Fruit fly (Drosophila melanogaster) whole organism, embryonic: ENCODE results near the gene CG44405.

ENCODE experiments used
- Abd-B ChIP-seq: fragments of 200-800 bp; sonication (Bioruptor generic); optimal IDR thresholded peaks from 2 replicates; lab custom pipeline; 2018; ENCODE audit warnings: missing biosample characterization, mild to moderate bottlenecking, missing genetic modification characterization, moderate library complexity
- Asciz ChIP-seq: fragments of 200-800 bp; sonication (Bioruptor generic); optimal IDR thresholded peaks from 2 replicates; lab custom pipeline; 2017; ENCODE audit warnings: missing biosample characterization, mild to moderate bottlenecking, missing genetic modification characterization, missing genetic modification reagents
- CG10654 ChIP-seq: fragments of 200-800 bp; sonication (Bioruptor generic); optimal IDR thresholded peaks from 2 replicates; lab custom pipeline; 2016; ENCODE audit warnings: missing biosample characterization, missing genetic modification characterization
- CG11247 ChIP-seq: fragments of 200-800 bp; sonication (Bioruptor generic); IDR thresholded peaks from 2 replicates; pipeline ENCODE4 v1.3.6; 2022; ENCODE audit warnings: missing biosample characterization, missing genetic modification characterization
- CG1529 ChIP-seq: fragments of 200-800 bp; sonication (Bioruptor generic); optimal IDR thresholded peaks from 3 replicates; lab custom pipeline; 2018; ENCODE audit warnings: missing biosample characterization, missing genetic modification characterization
- CG15479 ChIP-seq: fragments of 200-800 bp; sonication (Bioruptor generic); optimal IDR thresholded peaks from 3 replicates; lab custom pipeline; 2019; ENCODE audit warnings: missing biosample characterization, mild to moderate bottlenecking, missing genetic modification characterization, moderate library complexity
- CG17186 ChIP-seq: fragments of 200-800 bp; sonication (Bioruptor generic); optimal IDR thresholded peaks from 3 replicates; lab custom pipeline; 2017; ENCODE audit warnings: missing biosample characterization, missing genetic modification reagents, missing genetic modification characterization
- CG18599 ChIP-seq: fragments of 200-800 bp; sonication (Bioruptor generic); optimal IDR thresholded peaks from 3 replicates; lab custom pipeline; 2017; ENCODE audit warnings: missing biosample characterization, missing genetic modification characterization, mild to moderate bottlenecking, moderate library complexity, missing genetic modification reagents
- CG2116 ChIP-seq: fragments of 200-800 bp; sonication (Bioruptor generic); optimal IDR thresholded peaks from 3 replicates; lab custom pipeline; 2018; ENCODE audit warnings: missing biosample characterization, mild to moderate bottlenecking, missing genetic modification characterization
- CG3065 ChIP-seq: fragments of 200-800 bp; sonication (Bioruptor generic); optimal IDR thresholded peaks from 2 replicates; lab custom pipeline; 2016; ENCODE audit warnings: missing biosample characterization, missing genetic modification characterization
- CG33557 ChIP-seq: fragments of 200-800 bp; sonication (Bioruptor generic); optimal IDR thresholded peaks from 2 replicates; lab custom pipeline; 2019; ENCODE audit warnings: missing biosample characterization, mild to moderate bottlenecking, missing genetic modification characterization, moderate library complexity
- CG34422 ChIP-seq: fragments of 200-800 bp; sonication (Bioruptor generic); IDR thresholded peaks from 3 replicates; pipeline ENCODE4 v1.3.6; 2022; ENCODE audit warnings: missing biosample characterization, missing genetic modification characterization
- CG3838 ChIP-seq: fragments of 200-800 bp; sonication (Bioruptor generic); optimal IDR thresholded peaks from 3 replicates; lab custom pipeline; 2016; ENCODE audit warnings: missing biosample characterization, missing genetic modification characterization
- CG4730 ChIP-seq: fragments of 200-800 bp; sonication (Bioruptor generic); IDR thresholded peaks from 2 replicates; pipeline ENCODE4 v1.3.6; 2022; ENCODE audit warnings: missing biosample characterization, missing genetic modification characterization
- CG6791 ChIP-seq: fragments of 200-800 bp; sonication (Bioruptor generic); IDR thresholded peaks from 3 replicates; pipeline ENCODE4 v1.3.6; 2022; ENCODE audit warnings: missing biosample characterization, missing genetic modification characterization; ENCODE audit not compliant: partially characterized antibody
- CG7271 ChIP-seq: fragments of 200-800 bp; sonication (Bioruptor generic); optimal IDR thresholded peaks from 2 replicates; lab custom pipeline; 2018; ENCODE audit warnings: missing biosample characterization, mild to moderate bottlenecking, missing genetic modification characterization, moderate library complexity
- CG7745 ChIP-seq: fragments of 200-800 bp; sonication (Bioruptor generic); optimal IDR thresholded peaks from 2 replicates; lab custom pipeline; 2018; ENCODE audit warnings: missing biosample characterization, mild to moderate bottlenecking, missing genetic modification characterization, moderate library complexity
- CG9437 ChIP-seq: fragments of 200-800 bp; sonication (Bioruptor generic); optimal IDR thresholded peaks from 2 replicates; lab custom pipeline; 2018; ENCODE audit warnings: missing biosample characterization, mild to moderate bottlenecking, missing genetic modification characterization
- Deaf1 ChIP-seq: fragments of 200-800 bp; optimal IDR thresholded peaks from 3 replicates; lab custom pipeline; 2019; ENCODE audit warnings: missing biosample characterization, mild to moderate bottlenecking, missing genetic modification characterization, moderate library complexity
- Ets97D ChIP-seq: fragments of 200-800 bp; sonication (Bioruptor generic); optimal IDR thresholded peaks from 3 replicates; lab custom pipeline; 2016; ENCODE audit warnings: missing biosample characterization, missing genetic modification characterization
- Hey ChIP-seq: fragments of 200-800 bp; sonication (Bioruptor generic); optimal IDR thresholded peaks from 3 replicates; lab custom pipeline; 2018; ENCODE audit warnings: missing biosample characterization, mild to moderate bottlenecking, missing genetic modification characterization
- Lim3 ChIP-seq: fragments of 200-800 bp; sonication (Bioruptor generic); IDR thresholded peaks from 2 replicates; pipeline ENCODE4 v1.3.6; 2022; ENCODE audit warnings: missing biosample characterization, missing genetic modification characterization
- Mes4 ChIP-seq: fragments of 200-800 bp; sonication (Bioruptor generic); optimal IDR thresholded peaks from 2 replicates; lab custom pipeline; 2016; ENCODE audit warnings: missing biosample characterization, missing genetic modification characterization
- NFAT ChIP-seq: fragments of 200-800 bp; sonication (Bioruptor generic); IDR thresholded peaks from 2 replicates; pipeline ENCODE4 v1.3.6; 2022; ENCODE audit warnings: missing biosample characterization, missing genetic modification characterization
- Neu2 ChIP-seq: fragments of 200-800 bp; sonication (Bioruptor generic); optimal IDR thresholded peaks from 3 replicates; lab custom pipeline; 2016; ENCODE audit warnings: missing biosample characterization, missing genetic modification characterization, borderline replicate concordance
- Oaz ChIP-seq: fragments of 200-800 bp; sonication (Bioruptor generic); IDR thresholded peaks from 2 replicates; pipeline ENCODE4 v1.3.6; 2022; ENCODE audit warnings: missing biosample characterization, missing genetic modification characterization
- Side ChIP-seq: fragments of 200-800 bp; sonication (Bioruptor generic); optimal IDR thresholded peaks from 2 replicates; lab custom pipeline; 2016; ENCODE audit warnings: missing biosample characterization, missing genetic modification characterization
- Sry-δ ChIP-seq: fragments of 200-800 bp; sonication (Bioruptor generic); optimal IDR thresholded peaks from 2 replicates; lab custom pipeline; 2016; ENCODE audit warnings: missing biosample characterization, missing genetic modification characterization
- TFAM ChIP-seq: fragments of 200-800 bp; sonication (Bioruptor generic); optimal IDR thresholded peaks from 2 replicates; lab custom pipeline; 2017; ENCODE audit warnings: missing biosample characterization, missing genetic modification characterization, inconsistent platforms
- Usf ChIP-seq: fragments of 200-800 bp; sonication (Bioruptor generic); optimal IDR thresholded peaks from 2 replicates; lab custom pipeline; 2017; ENCODE audit warnings: missing genotype, missing biosample characterization, missing genetic modification characterization
- ab ChIP-seq: fragments of 200-800 bp; sonication (Bioruptor generic); optimal IDR thresholded peaks from 2 replicates; lab custom pipeline; 2016; ENCODE audit warnings: missing biosample characterization, missing genetic modification characterization
- bbx ChIP-seq: fragments of 200-800 bp; sonication (Bioruptor generic); IDR thresholded peaks from 2 replicates; pipeline ENCODE4 v1.3.6; 2022; ENCODE audit warnings: missing biosample characterization, missing genetic modification characterization; ENCODE audit not compliant: partially characterized antibody
- bowl ChIP-seq: fragments of 200-800 bp; sonication (Bioruptor generic); IDR thresholded peaks from 2 replicates; pipeline ENCODE4 v1.3.6; 2022; ENCODE audit warnings: missing biosample characterization, missing genetic modification characterization
- chm ChIP-seq: fragments of 200-800 bp; sonication (Bioruptor generic); IDR thresholded peaks from 2 replicates; pipeline ENCODE4 v1.3.6; 2022; ENCODE audit warnings: missing biosample characterization, missing genetic modification characterization
- ci ChIP-seq: fragments of 200-800 bp; sonication (Bioruptor generic); IDR thresholded peaks from 3 replicates; pipeline ENCODE4 v1.3.6; 2022; ENCODE audit warnings: missing biosample characterization, missing genetic modification characterization
- corto ChIP-seq: fragments of 200-800 bp; sonication (Bioruptor generic); optimal IDR thresholded peaks from 2 replicates; lab custom pipeline; 2016; ENCODE audit warnings: missing biosample characterization, mild to moderate bottlenecking, missing genetic modification characterization, moderate library complexity
- crc ChIP-seq: fragments of 200-800 bp; sonication (Bioruptor generic); optimal IDR thresholded peaks from 2 replicates; lab custom pipeline; 2016; ENCODE audit warnings: missing biosample characterization, missing genetic modification characterization
- esg ChIP-seq: fragments of 200-800 bp; sonication (Bioruptor generic); conservative IDR thresholded peaks from 2 replicates; pipeline ENCODE4 v1.3.6; 2022; ENCODE audit warnings: missing biosample characterization, missing genetic modification characterization
- gfzf ChIP-seq: fragments of 200-800 bp; sonication (Bioruptor generic); optimal IDR thresholded peaks from 2 replicates; lab custom pipeline; 2016; ENCODE audit warnings: missing biosample characterization, mild to moderate bottlenecking, missing genetic modification characterization, moderate library complexity
- gsb ChIP-seq: fragments of 200-800 bp; sonication (Bioruptor generic); IDR thresholded peaks from 2 replicates; pipeline ENCODE4 v1.3.6; 2022; ENCODE audit warnings: missing biosample characterization, missing genetic modification characterization
- h ChIP-seq: fragments of >200 bp; optimal IDR thresholded peaks from 2 replicates; lab custom pipeline; 2017
- ham ChIP-seq: fragments of 200-800 bp; sonication (Bioruptor generic); IDR thresholded peaks from 2 replicates; pipeline ENCODE4 v1.3.6; 2022; ENCODE audit warnings: missing biosample characterization, missing genetic modification characterization
- inv ChIP-seq: fragments of 200-800 bp; sonication (Bioruptor generic); IDR thresholded peaks from 2 replicates; pipeline ENCODE4 v1.3.6; 2022; ENCODE audit warnings: missing biosample characterization, missing genetic modification characterization; ENCODE audit not compliant: partially characterized antibody
- kah ChIP-seq: fragments of 200-800 bp; sonication (Bioruptor generic); optimal IDR thresholded peaks from 2 replicates; lab custom pipeline; 2018; ENCODE audit warnings: missing biosample characterization, mild to moderate bottlenecking, missing genetic modification characterization
- mam ChIP-seq: fragments of 200-800 bp; sonication (Bioruptor generic); optimal IDR thresholded peaks from 3 replicates; lab custom pipeline; 2016; ENCODE audit warnings: missing biosample characterization, missing genetic modification characterization
- nom ChIP-seq: fragments of 200-800 bp; sonication (Bioruptor generic); optimal IDR thresholded peaks from 2 replicates; lab custom pipeline; 2017; ENCODE audit warnings: missing biosample characterization, missing genetic modification characterization, mild to moderate bottlenecking, moderate library complexity, missing genetic modification reagents
- rib ChIP-seq: fragments of 200-800 bp; sonication (Bioruptor generic); IDR thresholded peaks from 2 replicates; pipeline ENCODE4 v1.3.6; 2022; ENCODE audit warnings: missing biosample characterization, missing genetic modification characterization
- sens ChIP-seq: fragments of 200-800 bp; sonication (Bioruptor generic); peaks from one replicate; lab custom pipeline; 2016; ENCODE audit warnings: missing biosample characterization, missing genetic modification characterization
- sna ChIP-seq: fragments of 200-800 bp; sonication (Bioruptor generic); IDR thresholded peaks from 2 replicates; pipeline ENCODE4 v1.3.6; 2022; ENCODE audit warnings: missing biosample characterization, missing genetic modification characterization; ENCODE audit not compliant: partially characterized antibody
- sr ChIP-seq: fragments of 200-800 bp; sonication (Bioruptor generic); IDR thresholded peaks from 3 replicates; pipeline ENCODE4 v1.3.6; 2022; ENCODE audit warnings: missing biosample characterization, missing genetic modification characterization
- unc-4 ChIP-seq: fragments of 200-800 bp; sonication (Bioruptor generic); IDR thresholded peaks from 2 replicates; pipeline ENCODE4 v1.3.6; 2022; ENCODE audit warnings: missing biosample characterization, missing genetic modification characterization; ENCODE audit not compliant: partially characterized antibody

CG44405 gene

DNA sequence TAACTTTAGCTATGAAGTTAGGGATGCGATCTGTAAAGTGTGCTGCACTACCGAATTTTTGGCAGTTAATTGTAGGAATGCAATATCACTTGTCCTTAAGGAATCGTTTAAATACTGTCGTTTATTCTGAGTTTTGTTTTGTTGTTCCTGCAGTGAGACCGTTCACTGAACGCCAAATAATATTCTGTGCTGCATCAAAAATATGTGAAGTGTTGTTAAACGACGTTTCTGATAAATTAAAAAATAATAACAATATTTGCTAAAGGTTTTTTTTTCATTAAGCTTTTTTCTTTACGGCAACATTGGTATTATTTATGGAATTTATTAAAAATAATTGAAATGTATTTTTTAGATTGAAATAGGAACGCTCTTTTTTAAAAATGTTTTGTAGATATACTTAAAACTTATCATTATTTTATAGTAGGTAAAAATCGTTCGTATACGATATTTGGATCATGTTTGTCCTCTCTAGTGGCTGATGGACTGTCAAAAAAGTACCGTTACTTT is 39.3 kb downstream of the CG44405 start, which contains the start of gene GMF (continued):
- no peak for TF ChIP-seq Hey (tag; lab: Kevin White, UChicago)
- no peak for TF ChIP-seq Abd-B
- no peak for TF ChIP-seq Usf (GFP tag; lab: Kevin White, UChicago)
- no peak for TF ChIP-seq Neu2 (GFP tag; lab: Kevin White, UChicago)
- no peak for TF ChIP-seq esg (GFP tag; lab: Robert Waterston, UW)
- no peak for TF ChIP-seq ab (GFP tag; lab: Kevin White, UChicago)
- TF ChIP-seq chm (GFP tag; lab: Robert Waterston, UW), result no peak
- TF ChIP-seq CG6791 (GFP tag; lab: Robert Waterston, UW), result no peak
- 0 out of 3 replicates have a peak, but pooled peaks have one; percentile 11 for TF ChIP-seq CG34422 (GFP tag; lab: Robert Waterston, UW)
- no peak for TF ChIP-seq CG7745 (tag; lab: Kevin White, UChicago)
- no peak for TF ChIP-seq Deaf1 (tag; lab: Kevin White, UChicago)
- TF ChIP-seq bowl (GFP tag; lab: Robert Waterston, UW), result no peak
- peak; percentile 58 for TF ChIP-seq CG7271 (tag; lab: Kevin White, UChicago)
- peak; percentile 5 for TF ChIP-seq CG3065 (GFP tag; lab: Kevin White, UChicago)
- TF ChIP-seq CG4730 (GFP tag; lab: Robert Waterston, UW), result no peak
- TF ChIP-seq Side, result no peak
- TF ChIP-seq CG11247, result no peak
- no peak for TF ChIP-seq crc (GFP tag; lab: Kevin White, UChicago)
- TF ChIP-seq CG17186 (GFP tag; lab: Kevin White, UChicago), result no peak
- TF ChIP-seq sr (GFP tag; lab: Robert Waterston, UW), result no peak; the same call in 2 of the 3 replicates
- TF ChIP-seq unc-4 (GFP tag; lab: Robert Waterston, UW), result peak; percentile 21; the same call in 1 of the 2 replicates
- TF ChIP-seq h (lab: Kevin White, UChicago), result no peak
- no peak for TF ChIP-seq kah (GFP tag; lab: Kevin White, UChicago)
- TF ChIP-seq CG18599 (GFP tag; lab: Kevin White, UChicago), result no peak
- TF ChIP-seq nom, result no peak
- no peak for TF ChIP-seq CG3838 (GFP tag; lab: Kevin White, UChicago)
- TF ChIP-seq TFAM, result no peak
- TF ChIP-seq Lim3 (GFP tag; lab: Robert Waterston, UW), result no peak
- TF ChIP-seq Asciz (GFP tag; lab: Kevin White, UChicago), result peak; percentile 26
- TF ChIP-seq CG9437, result no peak
- TF ChIP-seq sna (GFP tag; lab: Robert Waterston, UW), result no peak
- TF ChIP-seq CG15479 (GFP tag; lab: Kevin White, UChicago), result no peak
- TF ChIP-seq bbx (GFP tag; lab: Robert Waterston, UW), result no peak; the same call in 1 of the 2 replicates
- TF ChIP-seq sens (GFP tag; lab: Kevin White, UChicago), result peak; percentile 82
- TF ChIP-seq CG10654, result no peak
- no peak for TF ChIP-seq inv (GFP tag; lab: Robert Waterston, UW)
- no peak for TF ChIP-seq NFAT (GFP tag; lab: Robert Waterston, UW)
- TF ChIP-seq Ets97D (GFP tag; lab: Kevin White, UChicago), result peak; percentile 45
- no peak for TF ChIP-seq rib
- no peak for TF ChIP-seq Mes4 (GFP tag; lab: Kevin White, UChicago)
- TF ChIP-seq gsb (GFP tag; lab: Robert Waterston, UW), result no peak
- TF ChIP-seq Oaz (GFP tag; lab: Robert Waterston, UW), result no peak
- peak; percentile 37 for TF ChIP-seq CG33557
- peak; percentile 61 for TF ChIP-seq Sry-δ (GFP tag; lab: Kevin White, UChicago)
- TF ChIP-seq mam (GFP tag; lab: Kevin White, UChicago), result no peak
- TF ChIP-seq CG1529 (GFP tag; lab: Kevin White, UChicago), result no peak
- TF ChIP-seq CG2116, result peak; percentile 62
- TF ChIP-seq gfzf (GFP tag; lab: Kevin White, UChicago), result peak; percentile 78
- no peak for TF ChIP-seq corto (GFP tag; lab: Kevin White, UChicago)
- no peak for TF ChIP-seq ham (GFP tag; lab: Robert Waterston, UW)
- no peak for TF ChIP-seq ci (GFP tag; lab: Robert Waterston, UW)
